Worm (Caenorhabditis elegans): Measurements from ENCODE around the gene pqn-74.
A peak's percentile ranks its signal among the peaks of the same experiment; 100 is the strongest.

The pqn-74 gene

DNA sequence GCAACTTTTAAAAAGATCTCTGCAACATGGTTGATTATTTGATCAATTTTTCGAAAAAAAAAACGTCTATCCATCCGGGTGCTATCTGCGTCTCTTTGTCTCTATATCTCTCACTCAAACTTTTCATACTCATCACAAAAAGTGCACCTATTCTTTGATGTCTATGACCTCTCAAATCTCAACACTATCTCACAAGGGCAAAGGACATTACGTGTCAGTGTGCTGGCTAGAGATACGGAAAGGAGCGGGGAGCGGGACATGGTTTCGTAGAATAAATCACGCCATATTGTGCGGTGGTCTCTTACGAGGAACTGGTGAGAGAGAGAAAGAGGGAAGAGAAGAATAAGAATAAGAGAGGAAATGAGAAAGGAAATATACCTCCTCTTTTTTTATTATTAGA lies 8.8 kb downstream of the pqn-74 start:
- TF ChIP-seq lin-14 (GFP tag; optimal IDR thresholded peaks at IDR 0.05) (peak; percentile 97), C04F5.9 (tag; optimal IDR thresholded peaks at IDR 0.05) (no peak), unc-130 (tag; optimal IDR thresholded peaks at IDR 0.05) (no peak), isw-1 (GFP tag; IDR thresholded peaks at IDR 0.05) (no peak), fkh-8 (tag; optimal IDR thresholded peaks at IDR 0.05) (peak; percentile 71), ztf-4 (tag; optimal IDR thresholded peaks at IDR 0.05) (peak; percentile 72), nhr-84 (tag; optimal IDR thresholded peaks at IDR 0.05) (no peak), nhr-19 (GFP tag; conservative IDR thresholded peaks at IDR 0.05) (peak; percentile 86), lin-39 (tag; optimal IDR thresholded peaks at IDR 0.05) (no peak), skn-1 (tag; optimal IDR thresholded peaks at IDR 0.05) (no peak), tlp-1 (tag; optimal IDR thresholded peaks at IDR 0.05) (no peak), ceh-8 (GFP tag; optimal IDR thresholded peaks at IDR 0.05) (no peak), unc-86 (tag; optimal IDR thresholded peaks at IDR 0.05) (peak; percentile 64), swsn-7 (tag; optimal IDR thresholded peaks at IDR 0.05) (peak; percentile 84), nhr-28 (tag; optimal IDR thresholded peaks at IDR 0.05) (no peak), nhr-77 (tag; optimal IDR thresholded peaks at IDR 0.05) (peak; percentile 89), zip-4 (GFP tag; optimal IDR thresholded peaks at IDR 0.05) (no peak), egl-27 (tag; optimal IDR thresholded peaks at IDR 0.05) (peak; percentile 31 to 50), tbx-2 (tag; optimal IDR thresholded peaks at IDR 0.05) (peak; percentile 81), mef-2 (tag; optimal IDR thresholded peaks at IDR 0.05) (no peak), elt-2 (tag; optimal IDR thresholded peaks at IDR 0.05) (peak; percentile 94), fkh-4 (tag; optimal IDR thresholded peaks at IDR 0.05; ENCODE audit: borderline replicate concordance) (no peak), mep-1 (tag; optimal IDR thresholded peaks at IDR 0.05) (peak; percentile 88), ceh-90 (tag; optimal IDR thresholded peaks at IDR 0.05) (no peak), lin-13 (GFP tag; optimal IDR thresholded peaks at IDR 0.05) (peak; percentile 60), nhr-47 (tag; optimal IDR thresholded peaks at IDR 0.05) (peak; percentile 82), nhr-85 (tag) (peak; percentile 88), lsy-2 (tag; optimal IDR thresholded peaks at IDR 0.05) (peak; percentile 35 to 73), efl-1 (optimal IDR thresholded peaks at IDR 0.05) (peak; percentile 58), efl-1 (GFP tag; optimal IDR thresholded peaks at IDR 0.05 in 1 of 2) (peak; percentile 19 to 70), snpc-4 (tag; optimal IDR thresholded peaks at IDR 0.05) (peak; percentile 46), xbp-1 (tag; optimal IDR thresholded peaks at IDR 0.05) (peak; percentile 65), snu-23 (GFP tag; optimal IDR thresholded peaks at IDR 0.05) (peak; percentile 87), ztf-11 (tag; optimal IDR thresholded peaks at IDR 0.05) (no peak), pqm-1 (tag; optimal IDR thresholded peaks at IDR 0.05) (no peak), rnt-1 (tag; optimal IDR thresholded peaks at IDR 0.05) (peak; percentile 84), unc-98 (GFP tag; IDR thresholded peaks at IDR 0.05) (0 out of 2 replicates have a peak, but pooled peaks have one; percentile 18), nhr-237 (tag; optimal IDR thresholded peaks at IDR 0.05) (peak; percentile 55), egl-13 (tag; optimal IDR thresholded peaks at IDR 0.05) (no peak), nhr-90 (tag; optimal IDR thresholded peaks at IDR 0.05; ENCODE audit: poor library complexity) (peak; percentile 81), efl-3 (GFP tag; optimal IDR thresholded peaks at IDR 0.05) (no peak), hpl-2 (GFP tag; optimal IDR thresholded peaks at IDR 0.05) (no peak), nhr-12 (tag; optimal IDR thresholded peaks at IDR 0.05) (no peak), hlh-17 (GFP tag; optimal IDR thresholded peaks at IDR 0.05; ENCODE audit: borderline replicate concordance) (no peak), F16B12.6 (tag; optimal IDR thresholded peaks at IDR 0.05) (no peak), irx-1 (tag; optimal IDR thresholded peaks at IDR 0.05) (no peak), pag-3 (tag; optimal IDR thresholded peaks at IDR 0.05; ENCODE audit: borderline replicate concordance, insufficient read depth) (no peak), dsc-1 (tag; optimal IDR thresholded peaks at IDR 0.05) (peak; percentile 50), ceh-88 (GFP tag; IDR thresholded peaks at IDR 0.05) (no peak), lin-35 (GFP tag; optimal IDR thresholded peaks at IDR 0.05) (peak; percentile 43 to 58), fos-1 (tag; optimal IDR thresholded peaks at IDR 0.05) (peak; percentile 59), unc-62 (GFP tag; optimal IDR thresholded peaks at IDR 0.05) (no peak), sox-4 (tag; optimal IDR thresholded peaks at IDR 0.05) (no peak), ceh-63 (GFP tag; optimal IDR thresholded peaks at IDR 0.05) (no peak)

All from whole organism, L1 larva.